Worm (Caenorhabditis elegans): Measurements from ENCODE around the gene srbc-12.

DNA sequence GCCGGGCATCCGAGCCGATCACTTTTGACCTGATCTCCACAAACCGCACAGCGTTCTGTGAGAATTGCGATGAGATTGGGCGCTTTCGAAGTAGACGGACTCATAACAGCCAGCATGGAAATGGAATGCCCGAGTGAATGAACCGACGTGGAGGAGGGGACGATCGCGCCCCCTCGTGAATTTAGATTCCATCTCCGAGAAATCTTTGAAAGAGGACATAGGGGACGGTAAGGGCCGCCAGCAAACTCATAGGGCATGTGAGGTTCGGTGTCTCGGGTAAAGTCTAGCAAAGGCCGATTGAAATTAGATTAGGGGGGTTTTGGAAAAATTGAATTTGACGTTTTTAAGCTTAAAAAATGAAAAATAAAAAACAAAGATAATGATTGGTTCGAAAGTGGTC, 45.1 kb upstream of the srbc-12 start, which contains the start of gene nhr-270:
- TF ChIP-seq pha-4 (tag; optimal IDR thresholded peaks at IDR 0.05) (no peak), lin-13 (tag; optimal IDR thresholded peaks at IDR 0.05) (no peak), sptf-1 (tag; optimal IDR thresholded peaks at IDR 0.05) (no peak), ztf-11 (tag; optimal IDR thresholded peaks at IDR 0.05) (no peak), unc-62 (GFP tag; optimal IDR thresholded peaks at IDR 0.05) (no peak), ces-1 (GFP tag; optimal IDR thresholded peaks at IDR 0.05) (no peak), ceh-83 (GFP tag; optimal IDR thresholded peaks at IDR 0.05) (no peak), elt-1 (tag; optimal IDR thresholded peaks at IDR 0.05; ENCODE audit: borderline replicate concordance, insufficient read depth) (peak; percentile 36), lsy-2 (tag; optimal IDR thresholded peaks at IDR 0.05) (no peak), sem-2 (GFP tag; optimal IDR thresholded peaks at IDR 0.05) (no peak), M03D4.4 (tag; optimal IDR thresholded peaks at IDR 0.05) (no peak), nhr-12 (tag; optimal IDR thresholded peaks at IDR 0.05) (no peak), bed-3 (GFP tag; optimal IDR thresholded peaks at IDR 0.05) (no peak)
